Fruit fly (Drosophila melanogaster): Measurements from ENCODE around the gene CG32079.

dm6 chr3L:10977438-10977837 is 47.9 kb upstream of the CG32079 start:
- TF ChIP-seq psq (optimal IDR thresholded peaks at IDR 0.05) (no peak), Dll (optimal IDR thresholded peaks at IDR 0.05) (no peak), pan (optimal IDR thresholded peaks at IDR 0.05) (no peak)

All from whole organism.